Fruit fly (Drosophila melanogaster): Measurements from ENCODE around the gene Mcr.
A peak's percentile ranks its signal among the peaks of the same experiment; 100 is the strongest.

The Mcr gene

dm6 chr2L:8084349-8085203 is 1.8 kb upstream of the Mcr start (continued):
- TF ChIP-seq stc (GFP tag; IDR thresholded peaks at IDR 0.05) (no peak), CG3163 (GFP tag; optimal IDR thresholded peaks at IDR 0.05) (no peak), Elba2 (GFP tag; optimal IDR thresholded peaks at IDR 0.05) (peak; percentile 81), chinmo (GFP tag; IDR thresholded peaks at IDR 0.05; ENCODE audit: partially characterized antibody) (no peak), BtbVII (GFP tag; optimal IDR thresholded peaks at IDR 0.05) (no peak), p53 (GFP tag; optimal IDR thresholded peaks at IDR 0.05) (no peak), PHDP (tag; optimal IDR thresholded peaks at IDR 0.05) (no peak), vnd (GFP tag; IDR thresholded peaks at IDR 0.05; ENCODE audit: partially characterized antibody) (no peak), CG14050 (GFP tag; IDR thresholded peaks at IDR 0.05) (no peak), corto (GFP tag; optimal IDR thresholded peaks at IDR 0.05) (no peak), jumu (GFP tag; optimal IDR thresholded peaks at IDR 0.05) (peak; percentile 11), Adf1 (GFP tag; IDR thresholded peaks at IDR 0.05) (peak; percentile 20; the same call in 1 of the 2 replicates), CkIIα-i1 (GFP tag; IDR thresholded peaks at IDR 0.05) (no peak), cas (GFP tag; IDR thresholded peaks at IDR 0.05) (no peak), CG3065 (GFP tag; optimal IDR thresholded peaks at IDR 0.05) (no peak), CG30403 (GFP tag; optimal IDR thresholded peaks at IDR 0.05) (no peak), Blimp-1 (GFP tag; optimal IDR thresholded peaks at IDR 0.05) (no peak), Hr78 (GFP tag; optimal IDR thresholded peaks at IDR 0.05) (no peak), E2f1 (GFP tag; IDR thresholded peaks at IDR 0.05) (no peak), yki (optimal IDR thresholded peaks at IDR 0.05) (peak; percentile 34), ewg (GFP tag; optimal IDR thresholded peaks at IDR 0.05) (peak; percentile 76), crp (GFP tag; optimal IDR thresholded peaks at IDR 0.05) (no peak), CG2712 (tag; optimal IDR thresholded peaks at IDR 0.05) (no peak), CG13894 (tag; optimal IDR thresholded peaks at IDR 0.05) (peak; percentile 59), CG34224 (GFP tag; IDR thresholded peaks at IDR 0.05; ENCODE audit: partially characterized antibody) (no peak), kni (GFP tag; optimal IDR thresholded peaks at IDR 0.05) (peak; percentile 57), shn (GFP tag; optimal IDR thresholded peaks at IDR 0.05) (peak; percentile 12), gfzf (GFP tag; optimal IDR thresholded peaks at IDR 0.05) (no peak), CG6175 (GFP tag; IDR thresholded peaks at IDR 0.05) (0 out of 3 replicates have a peak, but pooled peaks have one; percentile 34), H2.0 (GFP tag; IDR thresholded peaks at IDR 0.05) (no peak), CG15601 (tag; optimal IDR thresholded peaks at IDR 0.05) (no peak), dan (GFP tag; IDR thresholded peaks at IDR 0.05) (no peak), CG2129 (GFP tag; IDR thresholded peaks at IDR 0.05; ENCODE audit: partially characterized antibody) (no peak), ATbp (GFP tag; optimal IDR thresholded peaks at IDR 0.05) (no peak), sr (GFP tag; IDR thresholded peaks at IDR 0.05) (peak; percentile 41; the same call in 1 of the 3 replicates), CG15696 (tag; optimal IDR thresholded peaks at IDR 0.05) (no peak), sd (tag; optimal IDR thresholded peaks at IDR 0.05) (no peak), CG7271 (tag; optimal IDR thresholded peaks at IDR 0.05) (no peak), gem (tag; optimal IDR thresholded peaks at IDR 0.05) (peak; percentile 22), CG12299 (tag; optimal IDR thresholded peaks at IDR 0.05) (no peak), gcm2 (GFP tag; optimal IDR thresholded peaks at IDR 0.05) (no peak), pan (optimal IDR thresholded peaks at IDR 0.05) (no peak), pan (GFP tag; optimal IDR thresholded peaks at IDR 0.05 in 1 of 2, IDR thresholded peaks at IDR 0.05 in 1 of 2) (peak in 1 of 2 experiments; percentile 16), CG18476 (GFP tag; optimal IDR thresholded peaks at IDR 0.05) (no peak), sisA (GFP tag; IDR thresholded peaks at IDR 0.05) (no peak), Spps (tag; optimal IDR thresholded peaks at IDR 0.05) (no peak), sob (GFP tag; IDR thresholded peaks at IDR 0.05) (no peak), Jarid2 (GFP tag; optimal IDR thresholded peaks at IDR 0.05) (no peak)
